Worm (Caenorhabditis elegans): Measurements from ENCODE around the gene C27A2.12.
A peak's percentile ranks its signal among the peaks of the same experiment; 100 is the strongest.

DNA sequence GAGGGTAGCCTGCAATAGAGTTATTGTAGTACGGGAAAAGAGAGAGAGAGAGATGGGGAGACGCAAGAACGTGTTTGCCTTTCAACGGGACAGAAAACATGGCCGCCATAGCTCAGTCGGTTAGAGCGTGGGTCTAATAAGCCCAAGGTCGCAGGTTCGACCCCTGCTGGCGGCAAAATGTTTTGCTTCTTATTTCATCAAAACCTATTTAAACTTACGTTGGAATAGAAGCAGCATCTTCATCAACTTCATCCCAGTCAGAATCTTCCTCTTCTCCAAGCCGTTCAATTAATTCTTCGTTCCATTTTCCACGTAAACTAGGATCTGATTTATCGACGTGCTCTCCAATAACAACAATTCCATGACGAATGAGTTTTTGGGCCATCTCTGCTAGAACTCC is 25.3 kb downstream of the C27A2.12 start:
- TF ChIP-seq sem-2 (GFP tag; optimal IDR thresholded peaks at IDR 0.05) (peak; percentile 92), snpc-4 (tag; optimal IDR thresholded peaks at IDR 0.05) (no peak), mep-1 (tag; optimal IDR thresholded peaks at IDR 0.05) (peak; percentile 39), unc-62 (GFP tag; optimal IDR thresholded peaks at IDR 0.05) (peak; percentile 59), lsy-2 (tag; optimal IDR thresholded peaks at IDR 0.05) (peak; percentile 61)
